Fruit fly (Drosophila melanogaster): Measurements from ENCODE around the gene Best1.

Best1 gene

DNA sequence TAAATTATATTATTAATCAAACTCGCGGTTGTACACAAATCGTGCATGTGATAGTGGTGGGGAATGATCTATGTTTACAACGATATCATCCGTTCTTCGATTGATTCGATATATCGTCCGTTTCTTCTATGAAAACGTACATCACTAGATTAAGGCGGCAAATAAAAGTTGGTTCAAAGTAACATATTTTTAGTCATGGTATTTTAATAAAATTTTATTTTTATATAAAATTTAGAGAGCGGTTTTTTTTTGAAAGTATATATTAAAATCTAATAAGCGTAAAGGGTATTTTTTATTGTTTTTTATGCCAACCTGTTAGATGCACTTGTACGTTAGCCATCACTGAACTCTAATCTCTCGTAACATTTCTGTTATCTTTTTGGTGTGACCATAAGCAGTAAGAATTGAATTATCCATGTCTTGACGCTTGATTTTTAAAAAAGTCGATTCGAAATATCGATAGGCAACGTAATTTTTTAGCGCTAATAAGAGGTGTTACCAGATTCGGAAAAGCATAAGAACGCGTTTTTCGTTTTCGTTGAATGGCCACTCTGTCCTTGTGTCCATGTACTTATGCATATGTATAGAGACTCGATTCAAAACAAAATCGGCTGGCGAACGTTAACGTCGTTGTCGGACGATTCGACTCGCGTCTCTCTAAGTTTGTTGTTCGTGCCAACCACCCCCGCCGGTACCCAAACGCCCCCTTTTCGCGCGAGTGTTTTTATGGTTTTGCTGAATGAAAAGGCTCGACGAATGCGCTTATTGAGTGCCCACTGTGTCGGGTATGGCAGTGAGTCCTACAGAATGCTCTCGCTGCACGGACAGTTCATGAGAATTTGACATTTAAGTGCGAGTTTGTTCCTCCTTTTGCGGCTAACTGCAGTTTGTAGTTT is 25.9 kb downstream of the Best1 start, which contains the start of the genes TAF1B and Invadolysin (continued):
- no peak for TF ChIP-seq salm (tag; optimal IDR thresholded peaks at IDR 0.05)
- peak; percentile 44 for TF ChIP-seq az2 (GFP tag; optimal IDR thresholded peaks at IDR 0.05)
- TF ChIP-seq CG10366 (GFP tag; IDR thresholded peaks at IDR 0.05) = peak; percentile 60
- TF ChIP-seq Mad (GFP tag; optimal IDR thresholded peaks at IDR 0.05) = no peak
- peak; percentile 92 for TF ChIP-seq CG10267 (tag; optimal IDR thresholded peaks at IDR 0.05)
- peak; percentile 92; the same call in 3 of the 4 replicates for TF ChIP-seq chinmo (GFP tag; IDR thresholded peaks at IDR 0.05; ENCODE audit: partially characterized antibody)
- TF ChIP-seq Ets97D (GFP tag; optimal IDR thresholded peaks at IDR 0.05) = peak; percentile 83
- TF ChIP-seq tup (GFP tag; optimal IDR thresholded peaks at IDR 0.05) = no peak
- peak; percentile 1 for TF ChIP-seq org-1 (GFP tag; optimal IDR thresholded peaks at IDR 0.05)
- peak; percentile 24 for TF ChIP-seq Nf-YC (tag; optimal IDR thresholded peaks at IDR 0.05)
- no peak for TF ChIP-seq CG9215 (GFP tag; IDR thresholded peaks at IDR 0.05)
- TF ChIP-seq lab (GFP tag; optimal IDR thresholded peaks at IDR 0.05) = peak; percentile 47
- TF ChIP-seq hbn (GFP tag; IDR thresholded peaks at IDR 0.05; ENCODE audit: partially characterized antibody) = peak; percentile 94
- no peak for TF ChIP-seq CG4404 (GFP tag; IDR thresholded peaks at IDR 0.05)
- TF ChIP-seq tio (GFP tag; optimal IDR thresholded peaks at IDR 0.05) = peak; percentile 39
- peak; percentile 81 for TF ChIP-seq CG12391 (tag; optimal IDR thresholded peaks at IDR 0.05)
- TF ChIP-seq Rfx (GFP tag; IDR thresholded peaks at IDR 0.05) = peak; percentile 70
- peak; percentile 36 to 75 for TF ChIP-seq Pdp1 (GFP tag; optimal IDR thresholded peaks at IDR 0.05)
- TF ChIP-seq CG30020 (tag; optimal IDR thresholded peaks at IDR 0.05) = peak; percentile 49
- peak; percentile 32 for TF ChIP-seq Fer2 (tag; optimal IDR thresholded peaks at IDR 0.05)
- TF ChIP-seq dati (GFP tag; IDR thresholded peaks at IDR 0.05) = peak; percentile 51; the same call in 1 of the 2 replicates
- TF ChIP-seq H2.0 (GFP tag; IDR thresholded peaks at IDR 0.05) = peak; percentile 14; the same call in 1 of the 2 replicates
- no peak for TF ChIP-seq CG8944 (GFP tag; optimal IDR thresholded peaks at IDR 0.05)
- peak; percentile 64 for TF ChIP-seq CG6272 (GFP tag; IDR thresholded peaks at IDR 0.05)
- no peak for TF ChIP-seq CkIIα-i1 (GFP tag; IDR thresholded peaks at IDR 0.05)
- TF ChIP-seq CG12744 (GFP tag; optimal IDR thresholded peaks at IDR 0.05) = no peak
- no peak; the same call in 2 of the 3 replicates for TF ChIP-seq CG14050 (GFP tag; IDR thresholded peaks at IDR 0.05)
- no peak for TF ChIP-seq yki (optimal IDR thresholded peaks at IDR 0.05)
- no peak for TF ChIP-seq repo (GFP tag; optimal IDR thresholded peaks at IDR 0.05)
- TF ChIP-seq CG15514 (GFP tag; optimal IDR thresholded peaks at IDR 0.05) = peak; percentile 65
- no peak for TF ChIP-seq TFAM (GFP tag; optimal IDR thresholded peaks at IDR 0.05)
- peak; percentile 40; the same call in 1 of the 2 replicates for TF ChIP-seq Ada2b (GFP tag; IDR thresholded peaks at IDR 0.05)
- TF ChIP-seq ato (GFP tag; IDR thresholded peaks at IDR 0.05; ENCODE audit: partially characterized antibody) = peak; percentile 75
- peak in 1 of 2 experiments; percentile 74 for TF ChIP-seq eve (GFP tag; optimal IDR thresholded peaks at IDR 0.05)
- TF ChIP-seq CG11247 (GFP tag; IDR thresholded peaks at IDR 0.05) = peak; percentile 49
- TF ChIP-seq Hr78 (GFP tag; optimal IDR thresholded peaks at IDR 0.05) = no peak
- peak; percentile 61 for TF ChIP-seq CG11504 (tag; optimal IDR thresholded peaks at IDR 0.05)
- peak; percentile 61 for TF ChIP-seq CG6765 (GFP tag; optimal IDR thresholded peaks at IDR 0.05)
- no peak for TF ChIP-seq CG1233 (GFP tag; optimal IDR thresholded peaks at IDR 0.05)
- TF ChIP-seq Abd-B (GFP tag; optimal IDR thresholded peaks at IDR 0.05) = no peak
- TF ChIP-seq zfh2 (GFP tag; optimal IDR thresholded peaks at IDR 0.05) = peak; percentile 36
- no peak for TF ChIP-seq HHEX (GFP tag; optimal IDR thresholded peaks at IDR 0.05)
- TF ChIP-seq Side (GFP tag; optimal IDR thresholded peaks at IDR 0.05) = peak; percentile 31
- peak; percentile 53; the same call in 1 of the 2 replicates for TF ChIP-seq sob (GFP tag; IDR thresholded peaks at IDR 0.05)
- peak; percentile 59 for TF ChIP-seq CG10543 (GFP tag; optimal IDR thresholded peaks at IDR 0.05)
- no peak for TF ChIP-seq CG8281 (tag; optimal IDR thresholded peaks at IDR 0.05)
- TF ChIP-seq mam (GFP tag; optimal IDR thresholded peaks at IDR 0.05) = peak; percentile 53
- peak; percentile 5 for TF ChIP-seq CG34376 (GFP tag; optimal IDR thresholded peaks at IDR 0.05)
